Worm (Caenorhabditis elegans): ENCODE results near the gene F18E3.13.

F18E3.13 gene

ce11 chrV:7415780-7416428, at the start of gene F18E3.13:
Gene F18E3.13, plus strand, starts transcription at chrV:7416164.
- no peak for TF ChIP-seq ceh-13 (GFP tag; optimal IDR thresholded peaks at IDR 0.05)
- no peak for TF ChIP-seq tra-4 (tag; optimal IDR thresholded peaks at IDR 0.05)
- TF ChIP-seq scrt-1 (GFP tag; IDR thresholded peaks at IDR 0.05), result no peak

ce11 chrV:7369578-7369977, 46.4 kb upstream of the F18E3.13 start, which contains the start of gene srj-14:
Gene srj-14, plus strand, starts transcription at chrV:7369708.
- TF ChIP-seq tra-4 (tag; optimal IDR thresholded peaks at IDR 0.05) (no peak), scrt-1 (GFP tag; IDR thresholded peaks at IDR 0.05) (no peak), hmbx-1 (tag; optimal IDR thresholded peaks at IDR 0.05) (no peak), ets-7 (tag; optimal IDR thresholded peaks at IDR 0.05) (no peak), flt-1 (GFP tag; IDR thresholded peaks at IDR 0.05) (no peak), F13C5.2 (tag; optimal IDR thresholded peaks at IDR 0.05) (no peak), ceh-36 (tag; optimal IDR thresholded peaks at IDR 0.05) (no peak), tbx-37 (GFP tag; conservative IDR thresholded peaks at IDR 0.05) (no peak), sea-1 (GFP tag; conservative IDR thresholded peaks at IDR 0.05) (no peak), tbx-11 (GFP tag; IDR thresholded peaks at IDR 0.05) (no peak)

- no peak for TF ChIP-seq pes-1 (GFP tag; IDR thresholded peaks at IDR 0.05)
- TF ChIP-seq ceh-36 (tag; optimal IDR thresholded peaks at IDR 0.05), result no peak
- no peak for TF ChIP-seq hmg-4 (GFP tag; optimal IDR thresholded peaks at IDR 0.05)
Measured at ce11 chrV:7374090-7374489, 41.9 kb upstream of the F18E3.13 start, which contains the start of gene srx-56. Gene srx-56, plus strand, starts transcription at chrV:7374390.

- TF ChIP-seq aly-1 (tag; optimal IDR thresholded peaks at IDR 0.05) (no peak), ama-1 (optimal IDR thresholded peaks at IDR 0.05) (no peak), hmg-4 (GFP tag; optimal IDR thresholded peaks at IDR 0.05) (no peak), sea-1 (GFP tag; conservative IDR thresholded peaks at IDR 0.05) (no peak), hmbx-1 (tag; optimal IDR thresholded peaks at IDR 0.05) (no peak), pes-1 (GFP tag; IDR thresholded peaks at IDR 0.05) (no peak), scrt-1 (GFP tag; IDR thresholded peaks at IDR 0.05) (no peak), F13C5.2 (tag; optimal IDR thresholded peaks at IDR 0.05) (no peak), ceh-13 (GFP tag; optimal IDR thresholded peaks at IDR 0.05) (no peak), tbx-37 (GFP tag; conservative IDR thresholded peaks at IDR 0.05) (no peak), ceh-36 (tag; optimal IDR thresholded peaks at IDR 0.05) (no peak)
Measured at ce11 chrV:7379384-7379783, 36.6 kb upstream of the F18E3.13 start, which contains the start of gene srsx-24. Gene srsx-24, minus strand, starts transcription at chrV:7379484.

DNA sequence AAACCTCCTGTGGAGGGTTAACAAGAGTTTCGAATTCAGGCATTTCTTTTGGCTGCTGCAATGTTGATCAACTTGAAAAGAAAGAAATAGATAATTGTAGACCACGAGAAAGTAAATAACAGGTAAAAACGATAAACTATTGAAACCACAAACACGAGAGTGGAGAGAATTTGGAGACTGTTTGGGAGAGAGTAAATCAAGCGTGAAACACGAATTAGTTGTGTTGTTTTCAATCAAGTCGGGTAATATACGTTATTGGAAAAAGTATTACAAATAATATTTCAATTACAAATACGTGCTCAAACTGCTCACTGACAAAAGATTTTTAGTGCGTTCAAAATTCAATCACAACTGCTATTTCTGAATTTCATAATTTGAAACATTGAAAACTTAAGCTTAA, 35.0 kb upstream of the F18E3.13 start, which contains the start of gene C03G6.17:
C03G6.17 (minus strand) TSS at position 101 of the 400 bp plus-strand sequence.
- TF ChIP-seq F13C5.2 (tag; optimal IDR thresholded peaks at IDR 0.05) (no peak), B0310.2 (tag; optimal IDR thresholded peaks at IDR 0.05) (no peak), scrt-1 (GFP tag; IDR thresholded peaks at IDR 0.05) (no peak), hnd-1 (tag; optimal IDR thresholded peaks at IDR 0.05) (no peak), pes-1 (GFP tag; IDR thresholded peaks at IDR 0.05) (no peak), tra-4 (tag; optimal IDR thresholded peaks at IDR 0.05) (no peak), tbx-37 (GFP tag; conservative IDR thresholded peaks at IDR 0.05) (no peak), ets-7 (tag; optimal IDR thresholded peaks at IDR 0.05) (no peak), aly-1 (tag; optimal IDR thresholded peaks at IDR 0.05) (no peak), tbx-11 (GFP tag; IDR thresholded peaks at IDR 0.05) (no peak), hmg-4 (GFP tag; optimal IDR thresholded peaks at IDR 0.05) (no peak), ceh-36 (tag; optimal IDR thresholded peaks at IDR 0.05) (no peak), flt-1 (GFP tag; IDR thresholded peaks at IDR 0.05) (no peak)

DNA sequence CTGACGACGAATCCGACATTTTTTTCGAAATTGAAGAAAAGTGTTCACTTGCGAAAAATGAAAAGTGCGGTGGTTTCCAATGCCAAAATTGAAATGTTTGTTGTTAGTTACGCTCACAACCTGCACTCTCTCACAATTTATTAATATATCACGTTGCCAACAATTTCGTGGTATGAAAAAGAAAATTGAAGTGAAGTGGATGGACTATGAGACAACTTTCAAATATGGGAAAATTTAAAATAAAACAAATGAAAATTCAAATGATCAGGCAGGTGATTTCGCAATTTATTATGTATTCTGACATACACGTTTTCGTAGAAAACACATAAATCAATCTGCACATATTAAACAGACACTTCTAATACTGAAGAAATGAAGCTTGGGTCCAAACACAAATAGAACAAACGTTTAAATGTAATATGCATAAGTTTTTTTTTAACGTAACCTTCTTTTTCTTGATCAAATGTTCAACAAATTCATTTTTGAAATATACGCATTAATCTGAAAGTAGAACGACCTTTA, 29.9 kb upstream of the F18E3.13 start, which contains the start of gene srp-6:
srp-6 (minus strand) TSS at position 51 of the 522 bp plus-strand sequence.
- TF ChIP-seq ceh-13 (GFP tag; optimal IDR thresholded peaks at IDR 0.05), result no peak
- no peak for TF ChIP-seq tra-4 (tag; optimal IDR thresholded peaks at IDR 0.05)
- TF ChIP-seq aly-1 (tag; optimal IDR thresholded peaks at IDR 0.05), result no peak
- TF ChIP-seq tbx-37 (GFP tag; conservative IDR thresholded peaks at IDR 0.05), result no peak
- TF ChIP-seq flt-1 (GFP tag; IDR thresholded peaks at IDR 0.05), result no peak
- TF ChIP-seq hnd-1 (tag; optimal IDR thresholded peaks at IDR 0.05), result no peak
- TF ChIP-seq ama-1 (optimal IDR thresholded peaks at IDR 0.05), result no peak
- no peak for TF ChIP-seq tbx-11 (GFP tag; IDR thresholded peaks at IDR 0.05)
- no peak for TF ChIP-seq pes-1 (GFP tag; IDR thresholded peaks at IDR 0.05)
- no peak for TF ChIP-seq B0310.2 (tag; optimal IDR thresholded peaks at IDR 0.05)
- no peak for TF ChIP-seq F13C5.2 (tag; optimal IDR thresholded peaks at IDR 0.05)
- no peak for TF ChIP-seq scrt-1 (GFP tag; IDR thresholded peaks at IDR 0.05)
- TF ChIP-seq sea-1 (GFP tag; conservative IDR thresholded peaks at IDR 0.05), result no peak
- TF ChIP-seq ets-7 (tag; optimal IDR thresholded peaks at IDR 0.05), result no peak
- no peak for TF ChIP-seq ceh-36 (tag; optimal IDR thresholded peaks at IDR 0.05)

DNA sequence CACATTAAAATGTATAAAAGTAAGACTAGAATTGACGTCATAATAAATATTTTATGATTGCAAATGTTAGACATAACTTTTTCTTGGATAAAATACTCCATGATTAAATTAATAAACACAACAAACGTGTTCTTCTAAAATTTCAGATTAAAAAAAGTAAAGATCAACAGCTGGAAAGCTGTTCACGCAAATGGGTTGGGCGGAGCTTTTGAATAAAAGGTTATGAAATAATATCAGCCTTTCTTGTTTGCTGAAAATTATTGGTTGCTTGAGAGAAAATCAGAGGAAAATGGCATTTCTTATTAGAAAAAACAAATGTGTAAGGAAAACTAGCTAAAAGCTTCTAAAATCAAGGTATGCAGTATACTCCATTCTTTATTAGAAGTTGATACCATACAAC, 28.2 kb upstream of the F18E3.13 start, which contains the start of gene C02H6.3:
C02H6.3 (minus strand) TSS at position 101 of the 400 bp plus-strand sequence.
- TF ChIP-seq sea-1 (GFP tag; conservative IDR thresholded peaks at IDR 0.05) (no peak), F13C5.2 (tag; optimal IDR thresholded peaks at IDR 0.05) (no peak), hmbx-1 (tag; optimal IDR thresholded peaks at IDR 0.05) (no peak), tbx-11 (GFP tag; IDR thresholded peaks at IDR 0.05) (no peak), tra-4 (tag; optimal IDR thresholded peaks at IDR 0.05) (no peak), B0310.2 (tag; optimal IDR thresholded peaks at IDR 0.05) (no peak), ceh-13 (GFP tag; optimal IDR thresholded peaks at IDR 0.05) (no peak), pes-1 (GFP tag; IDR thresholded peaks at IDR 0.05) (no peak), scrt-1 (GFP tag; IDR thresholded peaks at IDR 0.05) (no peak), hnd-1 (tag; optimal IDR thresholded peaks at IDR 0.05) (no peak), tbx-37 (GFP tag; conservative IDR thresholded peaks at IDR 0.05) (no peak), ceh-36 (tag; optimal IDR thresholded peaks at IDR 0.05) (no peak), flt-1 (GFP tag; IDR thresholded peaks at IDR 0.05) (no peak), ets-7 (tag; optimal IDR thresholded peaks at IDR 0.05) (no peak), hmg-4 (GFP tag; optimal IDR thresholded peaks at IDR 0.05) (no peak), ama-1 (optimal IDR thresholded peaks at IDR 0.05) (no peak), aly-1 (tag; optimal IDR thresholded peaks at IDR 0.05) (no peak)
